Worm (Caenorhabditis elegans) whole organism, late embryonic: ENCODE data around the gene col-89.
A peak's percentile ranks its signal among the peaks of the same experiment; 100 is the strongest.

Source experiments
- C38D4.7 ChIP-seq: fragments of 200-800 bp; sonication (Bioruptor generic); optimal IDR thresholded peaks from 2 replicates; lab custom pipeline; 2018; ENCODE audit warnings: mild to moderate bottlenecking, missing genetic modification characterization, moderate library complexity, missing compliant biosample characterization
- F13H6.1 ChIP-seq: sonication (generic microtip); optimal IDR thresholded peaks from 2 replicates; lab custom pipeline; 2016; ENCODE audit warnings: missing genetic modification characterization, missing compliant biosample characterization
- Y22D7AL.16 ChIP-seq: sonication (generic microtip); optimal IDR thresholded peaks from 2 replicates; lab custom pipeline; 2016; ENCODE audit warnings: missing genetic modification characterization, missing compliant biosample characterization
- ahr-1 ChIP-seq: sonication (generic microtip); optimal IDR thresholded peaks from 2 replicates; lab custom pipeline; 2016; ENCODE audit warnings: missing genetic modification characterization, missing compliant biosample characterization
- ceh-14 ChIP-seq: sonication (generic microtip); optimal IDR thresholded peaks from 2 replicates; lab custom pipeline; 2016; ENCODE audit warnings: missing genotype, missing genetic modification characterization, missing compliant biosample characterization
- ceh-22 ChIP-seq: sonication (generic microtip); optimal IDR thresholded peaks from 2 replicates; lab custom pipeline; 2017; ENCODE audit warnings: missing biosample characterization, missing genetic modification characterization
- ceh-24 ChIP-seq: sonication (generic microtip); optimal IDR thresholded peaks from 2 replicates; lab custom pipeline; 2016; ENCODE audit warnings: mild to moderate bottlenecking, missing genetic modification characterization, missing compliant biosample characterization
- ceh-31 ChIP-seq: sonication (generic microtip); optimal IDR thresholded peaks from 2 replicates; lab custom pipeline; 2016; ENCODE audit warnings: missing genetic modification characterization, missing compliant biosample characterization
- ceh-45 ChIP-seq: fragments of 200-800 bp; sonication (Bioruptor generic); IDR thresholded peaks from 2 replicates; pipeline ENCODE4 v1.3.6; 2022; ENCODE audit warnings: missing genetic modification reagents, missing genetic modification characterization, missing compliant biosample characterization
- ceh-48 ChIP-seq: sonication (generic microtip); optimal IDR thresholded peaks from 2 replicates; lab custom pipeline; 2016; ENCODE audit warnings: missing genetic modification characterization, inconsistent platforms, missing compliant biosample characterization
- ceh-6 ChIP-seq: fragments of 200-800 bp; sonication (Bioruptor generic); optimal IDR thresholded peaks from 2 replicates; lab custom pipeline; 2018; ENCODE audit warnings: mild to moderate bottlenecking, missing genetic modification characterization, missing compliant biosample characterization
- ceh-9 ChIP-seq: sonication (generic microtip); optimal IDR thresholded peaks from 2 replicates; lab custom pipeline; 2016; ENCODE audit warnings: mild to moderate bottlenecking, missing genetic modification characterization, inconsistent platforms, missing compliant biosample characterization
- dve-1 ChIP-seq: sonication (generic microtip); optimal IDR thresholded peaks from 2 replicates; lab custom pipeline; 2017; ENCODE audit warnings: antibody characterized with exemption, mild to moderate bottlenecking, missing genetic modification characterization, missing compliant biosample characterization
- eyg-1 ChIP-seq: sonication (generic microtip); optimal IDR thresholded peaks from 2 replicates; lab custom pipeline; 2016; ENCODE audit warnings: missing genotype, missing genetic modification characterization, missing compliant biosample characterization
- fax-1 ChIP-seq: sonication (generic microtip); optimal IDR thresholded peaks from 2 replicates; lab custom pipeline; 2016; ENCODE audit warnings: missing genotype, missing genetic modification characterization, missing compliant biosample characterization
- fkh-6 ChIP-seq: sonication (generic microtip); optimal IDR thresholded peaks from 2 replicates; lab custom pipeline; 2016; ENCODE audit warnings: missing genetic modification characterization, missing compliant biosample characterization
- gmeb-2 ChIP-seq: sonication (generic microtip); optimal IDR thresholded peaks from 2 replicates; lab custom pipeline; 2016; ENCODE audit warnings: missing genetic modification characterization, inconsistent platforms, missing compliant biosample characterization
- hlh-13 ChIP-seq: fragments of 200-800 bp; sonication (Bioruptor generic); optimal IDR thresholded peaks from 2 replicates; lab custom pipeline; 2018; ENCODE audit warnings: mild to moderate bottlenecking, missing genetic modification characterization, missing compliant biosample characterization
- hlh-15 ChIP-seq: sonication (generic microtip); optimal IDR thresholded peaks from 2 replicates; lab custom pipeline; 2016; ENCODE audit warnings: missing genetic modification characterization, missing compliant biosample characterization
- hlh-30 ChIP-seq: sonication (generic microtip); optimal IDR thresholded peaks from 2 replicates; lab custom pipeline; 2017; ENCODE audit warnings: antibody characterized with exemption, missing genetic modification characterization, missing compliant biosample characterization; ENCODE audit not compliant: insufficient read depth
- hlh-6 ChIP-seq: sonication (generic microtip); optimal IDR thresholded peaks from 2 replicates; lab custom pipeline; 2016; ENCODE audit warnings: missing genotype, missing genetic modification characterization, missing compliant biosample characterization
- lin-11 ChIP-seq: fragments of 200-800 bp; sonication (Bioruptor generic); optimal IDR thresholded peaks from 2 replicates; lab custom pipeline; 2018; ENCODE audit warnings: mild to moderate bottlenecking, missing genetic modification characterization, missing compliant biosample characterization
- mec-3 ChIP-seq: sonication (generic microtip); optimal IDR thresholded peaks from 2 replicates; lab custom pipeline; 2016; ENCODE audit warnings: borderline replicate concordance, missing genetic modification characterization, missing compliant biosample characterization
- nfya-1 ChIP-seq: sonication (generic microtip); optimal IDR thresholded peaks from 2 replicates; lab custom pipeline; 2017; ENCODE audit warnings: missing genetic modification characterization, mild to moderate bottlenecking, missing compliant biosample characterization, antibody characterized with exemption, moderate library complexity
- nhr-232 ChIP-seq: sonication (generic microtip); optimal IDR thresholded peaks from 2 replicates; lab custom pipeline; 2016; ENCODE audit warnings: missing genetic modification characterization, missing compliant biosample characterization
- pag-3 ChIP-seq: sonication (generic microtip); optimal IDR thresholded peaks from 2 replicates; lab custom pipeline; 2016; ENCODE audit warnings: missing compliant biosample characterization, missing genetic modification characterization, borderline replicate concordance
- pat-9 ChIP-seq: fragments of 200-800 bp; sonication (Bioruptor generic); optimal IDR thresholded peaks from 2 replicates; lab custom pipeline; 2018; ENCODE audit warnings: mild to moderate bottlenecking, missing genetic modification characterization, moderate library complexity, missing compliant biosample characterization
- pax-1 ChIP-seq: fragments of 150-350 bp; optimal IDR thresholded peaks from 2 replicates; lab custom pipeline; 2014; ENCODE audit warnings: missing biosample characterization, missing genetic modification characterization
- pqm-1 ChIP-seq: sonication (generic microtip); optimal IDR thresholded peaks from 2 replicates; lab custom pipeline; 2016; ENCODE audit warnings: missing genetic modification characterization, missing compliant biosample characterization
- pros-1 ChIP-seq: fragments of 150-350 bp; optimal IDR thresholded peaks from 2 replicates; lab custom pipeline; 2014; ENCODE audit warnings: missing biosample characterization, missing genetic modification reagents, missing genetic modification characterization
- ref-2 ChIP-seq: sonication (generic microtip); optimal IDR thresholded peaks from 2 replicates; lab custom pipeline; 2016; ENCODE audit warnings: missing genetic modification characterization, missing compliant biosample characterization
- sdc-2 ChIP-seq: sonication (generic microtip); optimal IDR thresholded peaks from 2 replicates; lab custom pipeline; 2016; ENCODE audit warnings: missing genotype, missing genetic modification characterization, missing compliant biosample characterization
- sox-2 ChIP-seq: fragments of 200-800 bp; sonication (Bioruptor generic); IDR thresholded peaks from 2 replicates; pipeline ENCODE4 v1.3.6; 2022; ENCODE audit warnings: missing genetic modification reagents, missing genetic modification characterization, missing compliant biosample characterization
- tbx-2 ChIP-seq: sonication (generic microtip); optimal IDR thresholded peaks from 2 replicates; lab custom pipeline; 2016; ENCODE audit warnings: missing genetic modification characterization, missing compliant biosample characterization
- tbx-7 ChIP-seq: sonication (generic microtip); optimal IDR thresholded peaks from 2 replicates; lab custom pipeline; 2016; ENCODE audit warnings: missing genotype, missing genetic modification characterization, missing compliant biosample characterization
- ttx-3 ChIP-seq: sonication (generic microtip); optimal IDR thresholded peaks from 2 replicates; lab custom pipeline; 2016; ENCODE audit warnings: missing genetic modification reagents, missing genetic modification characterization, missing compliant biosample characterization
- unc-86 ChIP-seq: sonication (generic microtip); optimal IDR thresholded peaks from 2 replicates; lab custom pipeline; 2016; ENCODE audit warnings: missing genetic modification characterization, missing compliant biosample characterization

col-89 gene

DNA sequence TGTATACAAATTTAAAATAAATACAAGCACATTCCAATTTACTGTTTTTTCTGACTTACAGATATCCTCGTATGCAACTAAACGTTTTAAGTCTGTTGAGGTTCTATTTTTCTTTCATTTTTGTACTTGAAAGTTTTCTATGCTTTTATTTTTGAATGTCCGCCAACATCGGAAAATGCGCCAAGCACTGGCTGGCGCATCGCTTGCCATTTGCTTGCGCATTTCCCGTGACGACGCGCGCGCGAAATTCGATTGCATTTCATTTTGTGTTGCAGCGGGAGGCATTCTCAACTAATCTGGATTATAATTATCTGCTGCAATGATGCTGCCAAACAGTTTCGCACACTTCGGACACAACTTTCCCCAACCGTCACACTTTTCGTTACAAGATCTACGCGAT, 9.1 kb downstream of the col-89 start, which contains the start of gene fbxl-2 (continued):
- peak; percentile 14 for TF ChIP-seq ahr-1 (tag; lab: Kevin White, UChicago)
- TF ChIP-seq ceh-6 (GFP tag; lab: Kevin White, UChicago) = peak; percentile 71
- no peak for TF ChIP-seq pax-1 (tag; lab: Kevin White, UChicago)
- TF ChIP-seq Y22D7AL.16 (tag; lab: Kevin White, UChicago) = no peak
- TF ChIP-seq hlh-13 (GFP tag; lab: Kevin White, UChicago) = no peak
- TF ChIP-seq hlh-15 (tag; lab: Kevin White, UChicago) = no peak
- TF ChIP-seq hlh-30 (tag; lab: Kevin White, UChicago) = peak; percentile 73
- TF ChIP-seq tbx-2 (tag; lab: Kevin White, UChicago) = peak; percentile 71
- TF ChIP-seq pros-1 (tag; lab: Kevin White, UChicago) = peak; percentile 36
- no peak for TF ChIP-seq ceh-9 (tag; lab: Kevin White, UChicago)
- TF ChIP-seq sdc-2 = peak; percentile 61
- peak; percentile 40 for TF ChIP-seq fkh-6 (tag; lab: Kevin White, UChicago)
- no peak for TF ChIP-seq ceh-22 (tag; lab: Kevin White, UChicago)
- TF ChIP-seq lin-11 = peak; percentile 52
- peak; percentile 90 for TF ChIP-seq nfya-1
- TF ChIP-seq eyg-1 (tag; lab: Kevin White, UChicago) = no peak

DNA sequence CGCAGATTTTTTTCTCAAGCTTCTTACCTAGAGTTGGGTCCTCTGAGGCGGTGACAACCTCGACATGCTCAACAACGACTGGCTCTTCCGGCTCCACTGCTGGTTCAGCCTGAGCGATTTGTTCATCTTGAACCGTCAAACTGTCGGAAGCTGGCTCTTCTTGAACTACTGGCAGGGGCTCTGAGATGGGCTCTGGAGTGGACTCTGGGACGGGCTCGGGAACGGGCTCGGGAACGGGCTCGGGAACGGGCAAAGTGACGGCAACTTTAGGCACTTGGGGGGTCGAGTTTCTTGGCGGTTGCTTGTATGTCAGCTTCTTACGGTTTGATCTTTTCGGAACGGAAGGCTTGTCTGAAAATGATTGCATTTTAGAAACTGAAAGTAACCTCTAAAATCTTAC, 14.9 kb downstream of the col-89 start:
- TF ChIP-seq ceh-45 (GFP tag; lab: Robert Waterston, UW) = no peak
- TF ChIP-seq mec-3 (tag; lab: Kevin White, UChicago) = peak; percentile 20
- no peak for TF ChIP-seq nhr-232 (tag; lab: Kevin White, UChicago)

- TF ChIP-seq dve-1 (tag; lab: Kevin White, UChicago) (no peak), C38D4.7 (GFP tag; lab: Kevin White, UChicago) (no peak), sox-2 (GFP tag; lab: Robert Waterston, UW) (no peak), ceh-24 (no peak), ceh-45 (GFP tag; lab: Robert Waterston, UW) (no peak), tbx-7 (tag; lab: Kevin White, UChicago) (no peak)
Observed at ce11 chrIII:4763509-4763908, 15.6 kb downstream of the col-89 start, which contains the start of gene B0393.4. TSS of gene B0393.4 (minus strand) at chrIII:4763609.

DNA sequence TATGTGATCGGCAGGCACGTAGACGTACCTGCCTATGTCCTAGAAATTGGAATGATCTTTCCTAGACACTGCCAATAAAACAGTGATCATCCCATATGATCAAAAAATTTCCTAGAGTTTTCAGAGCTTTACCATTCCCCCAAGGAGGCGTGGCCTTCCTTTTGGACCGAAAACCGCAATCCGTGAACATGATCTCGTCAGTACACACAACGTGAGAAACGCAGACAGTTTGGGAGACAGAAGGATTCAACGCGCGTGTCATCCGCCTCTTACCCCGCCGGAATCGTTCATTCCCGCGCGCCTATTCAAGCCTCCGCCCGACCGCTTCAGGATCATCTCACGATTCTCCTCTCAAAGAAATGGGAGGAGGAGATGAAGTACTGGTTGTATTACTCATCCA, 17.5 kb downstream of the col-89 start, which contains the start of gene B0393.5:
B0393.5 (plus strand) TSS at position 301 of the 400 bp plus-strand sequence.
- TF ChIP-seq hlh-6 (tag; lab: Kevin White, UChicago) (no peak), ceh-14 (tag; lab: Kevin White, UChicago) (no peak), unc-86 (tag; lab: Kevin White, UChicago) (no peak), ref-2 (tag; lab: Kevin White, UChicago) (no peak), ceh-31 (tag; lab: Kevin White, UChicago) (no peak), hlh-15 (tag; lab: Kevin White, UChicago) (no peak), pqm-1 (tag; lab: Kevin White, UChicago) (no peak), nhr-232 (tag; lab: Kevin White, UChicago) (no peak), F13H6.1 (tag; lab: Kevin White, UChicago) (no peak), ttx-3 (tag; lab: Kevin White, UChicago) (no peak), gmeb-2 (no peak)

DNA sequence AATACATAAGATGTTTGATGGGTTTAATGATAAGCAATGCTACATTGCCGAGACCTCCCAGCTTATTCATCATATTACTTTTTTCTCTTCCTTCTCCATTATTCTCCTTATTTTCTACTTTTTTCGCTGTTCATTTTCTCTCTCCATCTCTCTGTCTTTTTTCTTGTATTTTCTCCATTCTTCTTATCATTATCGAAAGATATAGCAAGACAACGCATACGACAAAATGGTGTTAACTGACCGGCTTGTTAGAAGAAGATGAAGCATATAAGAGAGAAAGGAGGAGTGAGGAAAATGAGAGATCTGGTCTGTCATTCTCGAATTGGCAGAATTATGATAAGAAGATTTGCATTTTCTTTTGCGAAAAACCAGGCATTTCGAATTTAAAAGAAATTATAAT, 18.9 kb downstream of the col-89 start:
- TF ChIP-seq pag-3 = no peak
- no peak for TF ChIP-seq hlh-6 (tag; lab: Kevin White, UChicago)
- TF ChIP-seq fax-1 (tag; lab: Kevin White, UChicago) = no peak
- no peak for TF ChIP-seq ceh-48
- no peak for TF ChIP-seq mec-3 (tag; lab: Kevin White, UChicago)
- no peak for TF ChIP-seq sox-2 (GFP tag; lab: Robert Waterston, UW)
- TF ChIP-seq ttx-3 (tag; lab: Kevin White, UChicago) = no peak
- TF ChIP-seq lin-11 = no peak
- TF ChIP-seq nfya-1 = no peak
- TF ChIP-seq fkh-6 (tag; lab: Kevin White, UChicago) = no peak
- TF ChIP-seq pat-9 = no peak
